Fruit fly (Drosophila melanogaster): ENCODE measurements around the gene Hpf1.

Hpf1 gene

DNA sequence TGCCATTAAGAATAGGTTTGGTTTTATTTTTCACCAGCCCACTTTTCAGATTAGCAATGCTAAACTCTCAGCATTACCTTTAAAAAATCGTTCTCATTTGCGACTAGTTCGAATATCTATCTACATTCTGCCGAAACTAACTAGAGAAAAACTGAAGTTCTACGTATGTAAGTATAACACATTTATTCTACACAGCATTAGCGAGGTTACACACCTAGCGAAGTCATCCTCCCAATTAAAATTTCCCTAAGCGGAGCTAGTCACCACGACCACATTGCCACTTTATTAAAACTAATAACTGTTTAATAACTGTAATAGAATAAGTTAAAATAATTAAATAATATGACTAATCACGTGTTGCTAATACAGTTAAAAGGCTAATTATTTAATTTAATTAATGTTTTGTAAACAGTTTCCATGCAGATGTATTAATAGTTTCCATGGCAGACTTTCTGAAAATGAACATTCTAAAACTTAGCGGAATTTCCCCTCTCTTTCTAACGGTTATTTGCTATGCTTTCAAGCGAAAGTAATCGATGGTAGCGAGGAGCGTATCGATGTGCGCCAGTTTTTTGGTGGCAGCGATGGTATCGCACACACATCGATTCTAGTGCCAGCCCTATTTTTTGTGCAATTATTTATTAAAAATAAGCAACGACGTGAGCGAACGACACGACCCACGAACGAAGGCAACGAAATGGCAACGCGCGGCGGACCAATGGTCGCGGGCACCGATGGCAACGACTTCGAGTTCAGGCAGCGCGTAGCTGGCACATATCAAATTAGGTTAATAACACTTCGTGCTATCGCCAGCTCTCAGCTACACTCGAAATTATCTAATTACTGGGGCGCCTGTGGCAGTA, 12.7 kb upstream of the Hpf1 start, which contains the start of gene jagn (continued):
- TF ChIP-seq Blimp-1 (GFP tag; optimal IDR thresholded peaks at IDR 0.05) (peak; percentile 61), her (GFP tag; optimal IDR thresholded peaks at IDR 0.05) (peak; percentile 54), CG8765 (GFP tag; IDR thresholded peaks at IDR 0.05) (peak; percentile 57; the same call in 1 of the 2 replicates), shn (GFP tag; optimal IDR thresholded peaks at IDR 0.05) (peak; percentile 59), br (optimal IDR thresholded peaks at IDR 0.05) (no peak), CG2202 (tag; optimal IDR thresholded peaks at IDR 0.05) (no peak), CG14667 (GFP tag; IDR thresholded peaks at IDR 0.05) (peak; percentile 27), pb (GFP tag; optimal IDR thresholded peaks at IDR 0.05) (peak; percentile 14), bab2 (GFP tag; optimal IDR thresholded peaks at IDR 0.05) (peak; percentile 60), lov (optimal IDR thresholded peaks at IDR 0.05) (no peak), lov (GFP tag; IDR thresholded peaks at IDR 0.05) (0 out of 3 replicates have a peak, but pooled peaks have one; percentile 31), zfh1 (GFP tag; IDR thresholded peaks at IDR 0.05) (peak; percentile 68; the same call in 2 of the 3 replicates), hbn (GFP tag; IDR thresholded peaks at IDR 0.05; ENCODE audit: partially characterized antibody) (peak; percentile 99), Hsf (GFP tag; optimal IDR thresholded peaks at IDR 0.05) (peak; percentile 67), CG16863 (GFP tag; optimal IDR thresholded peaks at IDR 0.05) (peak; percentile 45), NC2β (GFP tag; optimal IDR thresholded peaks at IDR 0.05) (peak; percentile 43), Doc2 (GFP tag; IDR thresholded peaks at IDR 0.05) (no peak), peb (GFP tag; IDR thresholded peaks at IDR 0.05) (no peak), fd64A (GFP tag; optimal IDR thresholded peaks at IDR 0.05) (no peak), CG31441 (GFP tag; IDR thresholded peaks at IDR 0.05) (peak; percentile 65), CG9215 (GFP tag; IDR thresholded peaks at IDR 0.05) (peak; percentile 66), chn (GFP tag; optimal IDR thresholded peaks at IDR 0.05) (peak; percentile 77), CG13624 (GFP tag; optimal IDR thresholded peaks at IDR 0.05) (peak; percentile 68), CG11093 (GFP tag; IDR thresholded peaks at IDR 0.05) (no peak), ken (GFP tag; IDR thresholded peaks at IDR 0.05) (peak; percentile 48; the same call in 2 of the 3 replicates), CG7987 (GFP tag; optimal IDR thresholded peaks at IDR 0.05) (peak; percentile 78), sna (GFP tag; IDR thresholded peaks at IDR 0.05; ENCODE audit: partially characterized antibody) (peak; percentile 99), pzg (GFP tag; optimal IDR thresholded peaks at IDR 0.05) (peak; percentile 90), CG6175 (GFP tag; IDR thresholded peaks at IDR 0.05) (0 out of 3 replicates have a peak, but pooled peaks have one; percentile 43), CG10431 (GFP tag; optimal IDR thresholded peaks at IDR 0.05) (peak; percentile 16), chinmo (GFP tag; IDR thresholded peaks at IDR 0.05; ENCODE audit: partially characterized antibody) (peak; percentile 99), CG17186 (GFP tag; optimal IDR thresholded peaks at IDR 0.05) (peak; percentile 87), CG32532 (GFP tag; IDR thresholded peaks at IDR 0.05) (peak; percentile 75), CG14710 (tag; optimal IDR thresholded peaks at IDR 0.05) (peak; percentile 82), bigmax (GFP tag; optimal IDR thresholded peaks at IDR 0.05) (peak; percentile 35), CG4707 (GFP tag; optimal IDR thresholded peaks at IDR 0.05) (no peak), CG11247 (GFP tag; IDR thresholded peaks at IDR 0.05) (peak; percentile 64), Kr (GFP tag; optimal IDR thresholded peaks at IDR 0.05) (no peak), CG31224 (GFP tag; IDR thresholded peaks at IDR 0.05) (no peak), CG10565 (GFP tag; optimal IDR thresholded peaks at IDR 0.05) (no peak), CG10462 (GFP tag; optimal IDR thresholded peaks at IDR 0.05) (peak; percentile 62), Elba2 (GFP tag; optimal IDR thresholded peaks at IDR 0.05) (no peak), PHDP (tag; optimal IDR thresholded peaks at IDR 0.05) (peak; percentile 60), Eip74EF (GFP tag; optimal IDR thresholded peaks at IDR 0.05) (peak in 1 of 2 experiments; percentile 15), CG11085 (GFP tag; IDR thresholded peaks at IDR 0.05) (peak; percentile 65; the same call in 1 of the 2 replicates), CG10267 (tag; optimal IDR thresholded peaks at IDR 0.05) (peak; percentile 73), stwl (tag; optimal IDR thresholded peaks at IDR 0.05) (peak; percentile 54), CG7786 (GFP tag; optimal IDR thresholded peaks at IDR 0.05) (peak; percentile 59), phol (tag; optimal IDR thresholded peaks at IDR 0.05) (peak; percentile 49)

Data from whole organism, embryonic.